Worm (Caenorhabditis elegans): ENCODE results near the gene tcer-1.

The tcer-1 gene

ce11 chrII:7001405-7001804 is 48.5 kb downstream of the tcer-1 start (continued):
- TF ChIP-seq Y75B8A.6 (GFP tag; IDR thresholded peaks at IDR 0.05) (0 out of 2 replicates have a peak, but pooled peaks have one; percentile 63), madf-9 (GFP tag; conservative IDR thresholded peaks at IDR 0.05) (peak; percentile 86), hlh-11 (tag; optimal IDR thresholded peaks at IDR 0.05) (peak; percentile 30), snpc-1.2 (GFP tag; IDR thresholded peaks at IDR 0.05) (peak; percentile 72; the same call in 1 of the 2 replicates), ceh-20 (GFP tag; IDR thresholded peaks at IDR 0.05) (peak; percentile 40; the same call in 1 of the 2 replicates), T26A8.4 (GFP tag; IDR thresholded peaks at IDR 0.05) (peak; percentile 74), ceh-44 (GFP tag; IDR thresholded peaks at IDR 0.05) (peak; percentile 95), madf-5 (GFP tag; IDR thresholded peaks at IDR 0.05) (peak; percentile 92 to 96; a peak in 3 of 4 replicates), vab-7 (GFP tag; IDR thresholded peaks at IDR 0.05) (peak; percentile 94), rbr-2 (tag; optimal IDR thresholded peaks at IDR 0.05) (peak; percentile 42), D1046.2 (GFP tag; IDR thresholded peaks at IDR 0.05) (peak; percentile 85; the same call in 1 of the 2 replicates), spr-1 (tag; optimal IDR thresholded peaks at IDR 0.05) (peak; percentile 25), unc-130 (GFP tag; optimal IDR thresholded peaks at IDR 0.05) (peak; percentile 38), mxl-3 (GFP tag; optimal IDR thresholded peaks at IDR 0.05) (peak; percentile 22), egl-43 (GFP tag; IDR thresholded peaks at IDR 0.05) (peak; percentile 97), php-3 (GFP tag; IDR thresholded peaks at IDR 0.05) (peak; percentile 70), hmg-1.1 (GFP tag; IDR thresholded peaks at IDR 0.05) (peak; percentile 72), arid-1 (GFP tag; conservative IDR thresholded peaks at IDR 0.05) (peak; percentile 90), set-16 (GFP tag; IDR thresholded peaks at IDR 0.05) (peak; percentile 53; the same call in 1 of the 2 replicates), aha-1 (tag) (peak; percentile 29), spr-3 (GFP tag; optimal IDR thresholded peaks at IDR 0.05) (peak; percentile 67), gei-8 (GFP tag; optimal IDR thresholded peaks at IDR 0.05) (peak; percentile 9), lin-1 (GFP tag; IDR thresholded peaks at IDR 0.05) (peak; percentile 89)

All from whole organism, L4 larva.